Fruit fly (Drosophila melanogaster): ENCODE results near the gene Alg1.

Alg1 gene

DNA sequence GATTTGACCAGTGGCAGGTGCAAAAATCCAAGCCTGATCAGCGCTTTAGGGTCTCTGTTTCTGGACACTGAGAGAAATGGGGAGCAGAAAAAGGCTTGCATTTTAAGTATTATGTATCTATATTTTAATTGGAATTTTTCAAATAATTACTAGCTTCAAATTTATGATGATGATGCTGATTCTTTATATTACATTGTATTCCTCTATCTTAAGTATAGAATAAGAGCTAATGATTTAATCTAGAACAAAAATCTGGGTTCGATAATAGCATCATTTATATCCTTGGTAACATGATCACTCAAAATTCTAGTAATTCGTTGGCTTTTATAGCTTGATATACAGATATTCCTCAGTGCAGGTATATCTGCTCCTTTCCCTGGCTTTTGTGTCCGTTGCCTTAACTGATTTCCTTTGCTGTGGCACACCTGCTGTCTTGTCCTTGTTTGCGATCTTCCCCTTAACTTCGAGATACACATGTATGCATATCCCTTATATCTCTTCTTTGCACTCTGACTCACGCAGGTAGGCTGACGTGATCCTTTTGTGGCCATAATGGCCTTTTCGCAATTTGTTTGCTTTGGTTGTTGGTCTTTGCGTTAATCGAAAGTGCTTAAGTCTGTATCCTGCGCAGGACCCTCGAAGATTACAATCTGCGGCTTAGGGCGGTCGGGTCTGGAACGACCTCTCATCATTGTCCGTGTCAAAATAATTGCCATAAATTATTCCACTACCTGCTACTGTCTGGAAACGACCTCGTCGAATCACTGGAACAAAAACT lies 15.1 kb upstream of the Alg1 start (continued):
- peak; percentile 21 for TF ChIP-seq CG10979 (tag; optimal IDR thresholded peaks at IDR 0.05)
- TF ChIP-seq dmrt11E (tag; optimal IDR thresholded peaks at IDR 0.05), result peak; percentile 12
- no peak for TF ChIP-seq CG1024 (GFP tag; IDR thresholded peaks at IDR 0.05)
- TF ChIP-seq CG15696 (tag; optimal IDR thresholded peaks at IDR 0.05), result peak; percentile 68
- TF ChIP-seq Bdp1 (GFP tag; optimal IDR thresholded peaks at IDR 0.05), result no peak
- peak; percentile 99 for TF ChIP-seq CG15479 (GFP tag; optimal IDR thresholded peaks at IDR 0.05)
- TF ChIP-seq Hr51 (GFP tag; optimal IDR thresholded peaks at IDR 0.05), result no peak
- peak; percentile 87 for TF ChIP-seq pros (GFP tag; optimal IDR thresholded peaks at IDR 0.05)
- TF ChIP-seq CG17802 (tag; optimal IDR thresholded peaks at IDR 0.05), result no peak
- peak; percentile 17 for TF ChIP-seq CG18262 (tag; optimal IDR thresholded peaks at IDR 0.05)
- no peak for TF ChIP-seq CG12104 (GFP tag; optimal IDR thresholded peaks at IDR 0.05)
- peak; percentile 40 for TF ChIP-seq CG9727 (GFP tag; optimal IDR thresholded peaks at IDR 0.05)
- peak; percentile 28 for TF ChIP-seq corto (GFP tag; optimal IDR thresholded peaks at IDR 0.05)
- TF ChIP-seq eve (GFP tag; optimal IDR thresholded peaks at IDR 0.05), result no peak
- peak; percentile 14 for TF ChIP-seq lbe (GFP tag; optimal IDR thresholded peaks at IDR 0.05)
- peak; percentile 22 for TF ChIP-seq grn (GFP tag; optimal IDR thresholded peaks at IDR 0.05)
- no peak for TF ChIP-seq CG13624 (GFP tag; optimal IDR thresholded peaks at IDR 0.05)
- no peak for TF ChIP-seq prd (optimal IDR thresholded peaks at IDR 0.05)
- peak; percentile 17; the same call in 2 of the 3 replicates for TF ChIP-seq prd (GFP tag; IDR thresholded peaks at IDR 0.05)
- peak; percentile 14 for TF ChIP-seq CG2712 (tag; optimal IDR thresholded peaks at IDR 0.05)
- no peak for TF ChIP-seq CG8765 (GFP tag; IDR thresholded peaks at IDR 0.05)
- TF ChIP-seq ERR (GFP tag; optimal IDR thresholded peaks at IDR 0.05), result no peak
- TF ChIP-seq CG4404 (GFP tag; IDR thresholded peaks at IDR 0.05), result peak; percentile 42; the same call in 1 of the 2 replicates
- TF ChIP-seq zf30C (GFP tag; optimal IDR thresholded peaks at IDR 0.05), result peak; percentile 78

- no peak for TF ChIP-seq CG6689 (GFP tag; IDR thresholded peaks at IDR 0.05)
Observed at dm6 chr3R:17821744-17822143, 10.8 kb upstream of the Alg1 start.

DNA sequence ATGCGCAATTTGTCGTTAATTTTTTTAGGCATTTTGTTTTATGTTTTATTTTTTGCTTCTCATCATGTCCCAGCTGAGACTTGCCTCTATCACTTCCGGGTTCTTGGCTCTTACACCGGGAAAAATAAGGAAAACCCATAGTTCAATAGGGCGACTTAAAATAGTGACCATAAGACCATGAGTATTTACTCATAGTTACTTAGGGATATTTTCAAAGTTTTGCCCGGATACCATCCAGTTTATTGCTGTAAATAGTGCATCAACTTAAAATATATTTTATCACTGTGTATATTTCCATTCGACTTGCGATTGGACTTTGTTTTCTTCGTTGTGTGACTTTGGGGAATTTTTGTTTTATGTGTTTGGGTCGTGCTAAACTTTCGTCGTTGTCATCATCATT lies 7.9 kb upstream of the Alg1 start:
- TF ChIP-seq CG6854 (GFP tag; optimal IDR thresholded peaks at IDR 0.05) (no peak), lab (GFP tag; optimal IDR thresholded peaks at IDR 0.05) (peak; percentile 50), chif (GFP tag; optimal IDR thresholded peaks at IDR 0.05) (no peak), cas (GFP tag; IDR thresholded peaks at IDR 0.05) (no peak), Lhr (GFP tag; optimal IDR thresholded peaks at IDR 0.05) (no peak), bcd (GFP tag; optimal IDR thresholded peaks at IDR 0.05) (peak; percentile 6), CG7987 (GFP tag; optimal IDR thresholded peaks at IDR 0.05) (no peak), CG15269 (tag; optimal IDR thresholded peaks at IDR 0.05) (peak; percentile 44), maf-S (GFP tag; optimal IDR thresholded peaks at IDR 0.05) (peak; percentile 2), CG8478 (optimal IDR thresholded peaks at IDR 0.05) (no peak), CG11723 (GFP tag; optimal IDR thresholded peaks at IDR 0.05) (no peak), gt (GFP tag; IDR thresholded peaks at IDR 0.05) (no peak), luna (GFP tag; optimal IDR thresholded peaks at IDR 0.05) (no peak), yki (optimal IDR thresholded peaks at IDR 0.05) (no peak), H2.0 (GFP tag; IDR thresholded peaks at IDR 0.05) (no peak), cwo (GFP tag; optimal IDR thresholded peaks at IDR 0.05) (no peak), Oaz (GFP tag; IDR thresholded peaks at IDR 0.05) (no peak), HmgD (GFP tag; optimal IDR thresholded peaks at IDR 0.05) (no peak), Dad (GFP tag; optimal IDR thresholded peaks at IDR 0.05) (no peak), CG9932 (GFP tag; IDR thresholded peaks at IDR 0.05) (no peak; the same call in 1 of the 2 replicates), Hey (tag; optimal IDR thresholded peaks at IDR 0.05) (no peak), D19B (GFP tag; optimal IDR thresholded peaks at IDR 0.05) (no peak), seq (GFP tag; IDR thresholded peaks at IDR 0.05) (no peak), CG18011 (GFP tag; optimal IDR thresholded peaks at IDR 0.05) (no peak), zen (tag; optimal IDR thresholded peaks at IDR 0.05) (no peak)
